Fruit fly (Drosophila melanogaster): ENCODE data around the gene CG43815.

The CG43815 gene

dm6 chr2L:3576520-3576919 is 510 bp downstream of the CG43815 start:
- TF ChIP-seq Ets98B (GFP tag; IDR thresholded peaks at IDR 0.05) (no peak), CG17806 (tag; optimal IDR thresholded peaks at IDR 0.05) (peak; percentile 33), CG4496 (GFP tag; IDR thresholded peaks at IDR 0.05) (no peak), CG13204 (GFP tag; optimal IDR thresholded peaks at IDR 0.05) (no peak), EcR (GFP tag; optimal IDR thresholded peaks at IDR 0.05) (no peak), CG8159 (tag; optimal IDR thresholded peaks at IDR 0.05) (peak; percentile 22), Pif1B (GFP tag; optimal IDR thresholded peaks at IDR 0.05) (peak; percentile 23), rn (GFP tag; IDR thresholded peaks at IDR 0.05) (no peak), fd96Ca (GFP tag; IDR thresholded peaks at IDR 0.05) (peak; percentile 58; the same call in 1 of the 3 replicates), CG15710 (tag; optimal IDR thresholded peaks at IDR 0.05) (peak; percentile 5), CG8301 (tag; optimal IDR thresholded peaks at IDR 0.05) (peak; percentile 66), CG32121 (GFP tag; IDR thresholded peaks at IDR 0.05) (no peak), Pif1A (GFP tag; optimal IDR thresholded peaks at IDR 0.05) (peak; percentile 11), CG12605 (GFP tag; IDR thresholded peaks at IDR 0.05) (no peak), CG14655 (GFP tag; optimal IDR thresholded peaks at IDR 0.05) (peak; percentile 69), CG9948 (tag; optimal IDR thresholded peaks at IDR 0.05) (peak; percentile 54)

dm6 chr2L:3580668-3581172 is 4.7 kb downstream of the CG43815 start, which contains the start of gene sob:
sob (minus strand) TSS chr2L:3580769.
- TF ChIP-seq CG32121 (GFP tag; IDR thresholded peaks at IDR 0.05) (peak; percentile 52; the same call in 1 of the 2 replicates), EcR (GFP tag; optimal IDR thresholded peaks at IDR 0.05) (peak; percentile 90), CG8301 (tag; optimal IDR thresholded peaks at IDR 0.05) (no peak), Ets98B (GFP tag; IDR thresholded peaks at IDR 0.05) (peak; percentile 77; the same call in 1 of the 2 replicates), CG13204 (GFP tag; optimal IDR thresholded peaks at IDR 0.05) (peak; percentile 39), CG4496 (GFP tag; IDR thresholded peaks at IDR 0.05) (0 out of 3 replicates have a peak, but pooled peaks have one; percentile 45), Pif1B (GFP tag; optimal IDR thresholded peaks at IDR 0.05) (peak; percentile 66), CG34367 (tag; optimal IDR thresholded peaks at IDR 0.05) (no peak), CG10348 (GFP tag; IDR thresholded peaks at IDR 0.05) (no peak), CG12605 (GFP tag; IDR thresholded peaks at IDR 0.05) (peak; percentile 40; the same call in 1 of the 2 replicates), CG17806 (tag; optimal IDR thresholded peaks at IDR 0.05) (no peak), gl (tag; optimal IDR thresholded peaks at IDR 0.05) (peak; percentile 8), Pif1A (GFP tag; optimal IDR thresholded peaks at IDR 0.05) (peak; percentile 61), CG15710 (tag; optimal IDR thresholded peaks at IDR 0.05) (no peak), CG14655 (GFP tag; optimal IDR thresholded peaks at IDR 0.05) (no peak), CG9948 (tag; optimal IDR thresholded peaks at IDR 0.05) (no peak), rn (GFP tag; IDR thresholded peaks at IDR 0.05) (no peak), D1 (tag; optimal IDR thresholded peaks at IDR 0.05) (no peak), Snoo (tag; optimal IDR thresholded peaks at IDR 0.05) (no peak), fd96Ca (GFP tag; IDR thresholded peaks at IDR 0.05) (peak; percentile 84), CG8159 (tag; optimal IDR thresholded peaks at IDR 0.05) (peak; percentile 18)

- TF ChIP-seq fd96Ca (GFP tag; IDR thresholded peaks at IDR 0.05) = no peak
- peak; percentile 82 for TF ChIP-seq CG15710 (tag; optimal IDR thresholded peaks at IDR 0.05)
- TF ChIP-seq Pif1A (GFP tag; optimal IDR thresholded peaks at IDR 0.05) = peak; percentile 46
- peak; percentile 82 for TF ChIP-seq CG8159 (tag; optimal IDR thresholded peaks at IDR 0.05)
- TF ChIP-seq Pif1B (GFP tag; optimal IDR thresholded peaks at IDR 0.05) = peak; percentile 45
- TF ChIP-seq EcR (GFP tag; optimal IDR thresholded peaks at IDR 0.05) = no peak
- peak; percentile 78 for TF ChIP-seq CG34367 (tag; optimal IDR thresholded peaks at IDR 0.05)
- TF ChIP-seq CG14655 (GFP tag; optimal IDR thresholded peaks at IDR 0.05) = peak; percentile 16
- 0 out of 2 replicates have a peak, but pooled peaks have one; percentile 16 for TF ChIP-seq CG12605 (GFP tag; IDR thresholded peaks at IDR 0.05)
- TF ChIP-seq CG9948 (tag; optimal IDR thresholded peaks at IDR 0.05) = peak; percentile 77
- peak; percentile 47 for TF ChIP-seq gl (tag; optimal IDR thresholded peaks at IDR 0.05)
- TF ChIP-seq Snoo (tag; optimal IDR thresholded peaks at IDR 0.05) = no peak
- peak; percentile 73 for TF ChIP-seq CG17806 (tag; optimal IDR thresholded peaks at IDR 0.05)
Measured at dm6 chr2L:3582692-3583091, 6.7 kb downstream of the CG43815 start.

dm6 chr2L:3583405-3584295 is 7.6 kb downstream of the CG43815 start:
- TF ChIP-seq CG32121 (GFP tag; IDR thresholded peaks at IDR 0.05) = no peak
- TF ChIP-seq Ets98B (GFP tag; IDR thresholded peaks at IDR 0.05) = no peak
- TF ChIP-seq CG8159 (tag; optimal IDR thresholded peaks at IDR 0.05) = peak; percentile 61
- TF ChIP-seq CG9948 (tag; optimal IDR thresholded peaks at IDR 0.05) = peak; percentile 48
- TF ChIP-seq CG15710 (tag; optimal IDR thresholded peaks at IDR 0.05) = peak; percentile 45
- no peak for TF ChIP-seq CG13204 (GFP tag; optimal IDR thresholded peaks at IDR 0.05)
- TF ChIP-seq D1 (tag; optimal IDR thresholded peaks at IDR 0.05) = no peak
- TF ChIP-seq CG8301 (tag; optimal IDR thresholded peaks at IDR 0.05) = peak; percentile 16
- no peak for TF ChIP-seq gl (tag; optimal IDR thresholded peaks at IDR 0.05)
- TF ChIP-seq CG10348 (GFP tag; IDR thresholded peaks at IDR 0.05) = no peak
- TF ChIP-seq Snoo (tag; optimal IDR thresholded peaks at IDR 0.05) = peak; percentile 8
- TF ChIP-seq CG17806 (tag; optimal IDR thresholded peaks at IDR 0.05) = peak; percentile 52
- TF ChIP-seq CG34367 (tag; optimal IDR thresholded peaks at IDR 0.05) = peak; percentile 24
- TF ChIP-seq rn (GFP tag; IDR thresholded peaks at IDR 0.05) = 0 out of 2 replicates have a peak, but pooled peaks have one; percentile 23
- TF ChIP-seq CG4496 (GFP tag; IDR thresholded peaks at IDR 0.05) = no peak
- TF ChIP-seq fd96Ca (GFP tag; IDR thresholded peaks at IDR 0.05) = no peak
- peak; percentile 41 for TF ChIP-seq Pif1A (GFP tag; optimal IDR thresholded peaks at IDR 0.05)
- TF ChIP-seq CG14655 (GFP tag; optimal IDR thresholded peaks at IDR 0.05) = peak; percentile 49

dm6 chr2L:3584296-3584671 is 8.3 kb downstream of the CG43815 start:
- TF ChIP-seq rn (GFP tag; IDR thresholded peaks at IDR 0.05) (no peak), CG32121 (GFP tag; IDR thresholded peaks at IDR 0.05) (no peak), D1 (tag; optimal IDR thresholded peaks at IDR 0.05) (no peak), gl (tag; optimal IDR thresholded peaks at IDR 0.05) (no peak), CG17806 (tag; optimal IDR thresholded peaks at IDR 0.05) (no peak)
